Worm (Caenorhabditis elegans) whole organism, young adult: ENCODE measurements around the gene T26C12.3.
"Not testable (repeated sequence)": the region's sequence is repeated elsewhere in the genome, so short reads cannot be mapped to it uniquely, and the experiment has no call there.

Experiments
- Y56A3A.18 ChIP-seq: fragments of 200-800 bp; sonication (Bioruptor generic); IDR thresholded peaks from 2 replicates; pipeline ENCODE4 v1.3.6; 2022; ENCODE audit warnings: missing genetic modification reagents, missing genetic modification characterization, missing compliant biosample characterization
- cebp-2 ChIP-seq: fragments of 200-800 bp; sonication (Bioruptor generic); IDR thresholded peaks from 2 replicates; pipeline ENCODE4 v1.3.6; 2022; ENCODE audit warnings: missing genetic modification characterization, missing compliant biosample characterization
- ceh-100 ChIP-seq: fragments of 200-800 bp; sonication (Bioruptor generic); IDR thresholded peaks from 2 replicates; pipeline ENCODE4 v1.3.6; 2022; ENCODE audit warnings: missing genetic modification reagents, missing genetic modification characterization, missing compliant biosample characterization
- nhr-179 ChIP-seq: sonication (generic microtip); optimal IDR thresholded peaks from 2 replicates; lab custom pipeline; 2016; ENCODE audit warnings: mild to moderate bottlenecking, missing genetic modification characterization, missing compliant biosample characterization
- pha-4 ChIP-seq: fragments of 150-350 bp; sonication (generic microtip); optimal IDR thresholded peaks from 2 replicates; lab custom pipeline; 2014; ENCODE audit warnings: missing biosample characterization, missing genetic modification reagents, missing genetic modification characterization

ce11 chrIV:3314099-3314498 lies 40.9 kb upstream of the T26C12.3 start:
- TF ChIP-seq cebp-2 (GFP tag; lab: Robert Waterston, UW); pha-4 (tag; lab: Kevin White, UChicago); Y56A3A.18 (GFP tag; lab: Robert Waterston, UW); ceh-100 (GFP tag; lab: Robert Waterston, UW); nhr-179 (tag; lab: Kevin White, UChicago): not testable (repeated sequence)
